Worm (Caenorhabditis elegans): ENCODE results near the gene F11G11.4.

DNA sequence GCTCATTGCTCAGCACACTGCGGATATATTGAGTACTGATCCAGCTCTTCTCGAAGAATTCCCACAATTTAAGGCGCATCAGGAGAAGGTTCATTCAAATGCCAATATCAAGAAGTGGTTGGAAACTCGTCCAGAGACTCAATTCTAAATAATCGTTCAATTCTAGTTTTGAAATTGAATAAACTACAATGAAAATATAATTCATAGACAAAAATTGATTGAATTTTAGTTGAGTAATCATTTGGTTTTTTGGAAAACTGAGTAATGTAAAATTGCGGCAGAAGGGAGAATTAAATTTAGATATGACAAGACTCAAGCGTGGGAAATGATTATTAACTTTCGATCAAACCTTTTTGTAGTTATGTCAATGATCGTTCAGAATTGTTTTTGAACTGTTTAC lies 24.0 kb downstream of the F11G11.4 start:
- TF ChIP-seq flt-1 (GFP tag; IDR thresholded peaks at IDR 0.05) (no peak), T22C8.4 (GFP tag; IDR thresholded peaks at IDR 0.05) (no peak), med-1 (GFP tag; optimal IDR thresholded peaks at IDR 0.05; ENCODE audit: insufficient read depth) (no peak), ref-1 (GFP tag; conservative IDR thresholded peaks at IDR 0.05) (no peak), ztf-23 (GFP tag; IDR thresholded peaks at IDR 0.05) (no peak), ztf-29 (GFP tag; IDR thresholded peaks at IDR 0.05) (no peak), cog-1 (tag; optimal IDR thresholded peaks at IDR 0.05) (no peak), klf-2 (GFP tag; conservative IDR thresholded peaks at IDR 0.05) (no peak), tab-1 (GFP tag; IDR thresholded peaks at IDR 0.05) (no peak)
